Worm (Caenorhabditis elegans) whole organism, early embryonic: ENCODE measurements around the gene F57F5.3.

ENCODE experiments used
- B0310.2 ChIP-seq: sonication (generic microtip); optimal IDR thresholded peaks from 2 replicates; lab custom pipeline; 2016; ENCODE audit warnings: mild to moderate bottlenecking, missing genetic modification characterization, missing compliant biosample characterization
- F13C5.2 ChIP-seq: sonication (generic microtip); optimal IDR thresholded peaks from 2 replicates; lab custom pipeline; 2017; ENCODE audit warnings: mild to moderate bottlenecking, missing genetic modification characterization, inconsistent platforms, missing compliant biosample characterization
- aly-1 ChIP-seq: sonication (generic microtip); optimal IDR thresholded peaks from 2 replicates; lab custom pipeline; 2016; ENCODE audit warnings: missing genetic modification characterization, missing compliant biosample characterization
- ama-1 ChIP-seq: fragments of 150-350 bp; optimal IDR thresholded peaks from 2 replicates; lab custom pipeline; 2014
- ceh-13 ChIP-seq: fragments of 200-800 bp; sonication (Bioruptor generic); optimal IDR thresholded peaks from 2 replicates; lab custom pipeline; 2018; ENCODE audit warnings: mild to moderate bottlenecking, missing genetic modification characterization, missing compliant biosample characterization
- ceh-36 ChIP-seq: sonication (generic microtip); optimal IDR thresholded peaks from 2 replicates; lab custom pipeline; 2016; ENCODE audit warnings: missing genetic modification characterization, inconsistent platforms, missing compliant biosample characterization
- ets-7 ChIP-seq: sonication (generic microtip); optimal IDR thresholded peaks from 2 replicates; lab custom pipeline; 2016; ENCODE audit warnings: missing genotype, missing genetic modification characterization, missing compliant biosample characterization
- flt-1 ChIP-seq: fragments of 200-800 bp; sonication (Bioruptor generic); IDR thresholded peaks from 2 replicates; pipeline ENCODE4 v1.3.6; 2022; ENCODE audit warnings: missing genetic modification characterization, missing compliant biosample characterization
- hmbx-1 ChIP-seq: sonication (generic microtip); optimal IDR thresholded peaks from 2 replicates; lab custom pipeline; 2016; ENCODE audit warnings: mild to moderate bottlenecking, missing genetic modification characterization, missing compliant biosample characterization
- hmg-4 ChIP-seq: fragments of 200-800 bp; sonication (Bioruptor generic); optimal IDR thresholded peaks from 2 replicates; lab custom pipeline; 2018; ENCODE audit warnings: mild to moderate bottlenecking, missing genetic modification characterization, missing compliant biosample characterization
- hnd-1 ChIP-seq: sonication (generic microtip); optimal IDR thresholded peaks from 2 replicates; lab custom pipeline; 2016; ENCODE audit warnings: missing genetic modification characterization, missing compliant biosample characterization
- pes-1 ChIP-seq: fragments of 200-800 bp; sonication (Bioruptor generic); IDR thresholded peaks from 2 replicates; pipeline ENCODE4 v1.3.6; 2022; ENCODE audit warnings: missing genetic modification reagents, missing genetic modification characterization, missing compliant biosample characterization
- scrt-1 ChIP-seq: fragments of 200-800 bp; sonication (Bioruptor generic); IDR thresholded peaks from 2 replicates; pipeline ENCODE4 v1.3.6; 2022; ENCODE audit warnings: missing genetic modification characterization, missing compliant biosample characterization
- sea-1 ChIP-seq: fragments of 200-800 bp; sonication (Bioruptor generic); conservative IDR thresholded peaks from 2 replicates; pipeline ENCODE4 v1.3.6; 2022; ENCODE audit warnings: missing genetic modification characterization, missing compliant biosample characterization
- tbx-11 ChIP-seq: fragments of 200-800 bp; sonication (Bioruptor generic); IDR thresholded peaks from 2 replicates; pipeline ENCODE4 v1.3.6; 2022; ENCODE audit warnings: missing genetic modification characterization, missing compliant biosample characterization
- tbx-37 ChIP-seq: fragments of 200-800 bp; sonication (Bioruptor generic); conservative IDR thresholded peaks from 2 replicates; pipeline ENCODE4 v1.3.6; 2022; ENCODE audit warnings: missing genetic modification reagents, missing genetic modification characterization, missing compliant biosample characterization
- tra-4 ChIP-seq: sonication (generic microtip); optimal IDR thresholded peaks from 2 replicates; lab custom pipeline; 2017; ENCODE audit warnings: missing genetic modification characterization, missing compliant biosample characterization

F57F5.3 gene

DNA sequence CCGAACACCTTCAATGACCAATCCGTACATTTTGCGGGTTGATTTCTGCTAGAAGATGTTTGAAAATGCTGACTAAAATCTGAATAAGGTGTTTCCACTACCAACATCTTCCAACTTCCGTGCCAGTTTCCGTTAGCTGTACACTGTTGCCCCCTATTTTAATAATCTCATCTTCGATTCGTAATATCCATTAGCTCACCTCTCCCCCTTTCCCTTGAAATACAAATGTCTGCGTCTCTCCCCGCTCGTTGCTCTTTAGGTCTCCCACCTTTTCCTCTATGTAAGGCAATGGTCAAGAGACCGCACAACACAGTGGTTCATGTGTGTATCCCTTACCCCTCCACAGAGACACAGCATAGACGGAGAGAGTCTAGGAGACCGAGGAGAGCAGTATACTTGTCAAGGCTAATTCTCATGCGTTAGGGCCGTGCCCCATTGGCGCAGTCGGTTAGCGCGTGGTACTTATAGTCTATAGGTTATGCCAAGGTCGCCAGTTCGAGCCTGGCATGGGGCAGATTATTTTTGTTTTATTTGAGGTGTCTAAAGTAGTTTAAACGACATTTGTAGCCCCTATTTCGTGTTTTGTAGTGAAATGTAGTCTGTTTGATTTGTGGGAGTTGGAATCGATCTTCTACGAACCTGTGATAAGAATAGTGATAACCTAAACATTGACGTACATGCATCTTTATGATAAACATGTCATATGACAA lies 4.5 kb downstream of the F57F5.3 start, which contains the start of gene gcy-33:
Gene gcy-33, minus strand, starts transcription at position 51 of the 710 bp plus-strand sequence.
- TF ChIP-seq ceh-36 (tag; lab: Kevin White, UChicago) (peak; percentile 97), hnd-1 (tag; lab: Kevin White, UChicago) (peak; percentile 89), B0310.2 (tag; lab: Kevin White, UChicago) (peak; percentile 96), F13C5.2 (tag; lab: Kevin White, UChicago) (peak; percentile 97), ets-7 (peak; percentile 93), flt-1 (GFP tag; lab: Robert Waterston, UW) (peak; percentile 98), sea-1 (GFP tag; lab: Robert Waterston, UW) (peak; percentile 93), ama-1 (lab: Kevin White, UChicago) (no peak), scrt-1 (peak; percentile 98), hmg-4 (GFP tag; lab: Kevin White, UChicago) (peak; percentile 99), aly-1 (tag; lab: Kevin White, UChicago) (peak; percentile 98), ceh-13 (GFP tag; lab: Kevin White, UChicago) (peak; percentile 94), pes-1 (GFP tag; lab: Robert Waterston, UW) (peak; percentile 98), tbx-37 (GFP tag; lab: Robert Waterston, UW) (peak; percentile 98), tra-4 (peak; percentile 93), hmbx-1 (tag; lab: Kevin White, UChicago) (peak; percentile 89), tbx-11 (GFP tag; lab: Robert Waterston, UW) (peak; percentile 98)

ce11 chrV:11997403-11997802 lies 9.0 kb downstream of the F57F5.3 start:
- TF ChIP-seq tbx-37 (GFP tag; lab: Robert Waterston, UW) (no peak), hmbx-1 (tag; lab: Kevin White, UChicago) (no peak), ets-7 (no peak), ama-1 (lab: Kevin White, UChicago) (no peak)

DNA sequence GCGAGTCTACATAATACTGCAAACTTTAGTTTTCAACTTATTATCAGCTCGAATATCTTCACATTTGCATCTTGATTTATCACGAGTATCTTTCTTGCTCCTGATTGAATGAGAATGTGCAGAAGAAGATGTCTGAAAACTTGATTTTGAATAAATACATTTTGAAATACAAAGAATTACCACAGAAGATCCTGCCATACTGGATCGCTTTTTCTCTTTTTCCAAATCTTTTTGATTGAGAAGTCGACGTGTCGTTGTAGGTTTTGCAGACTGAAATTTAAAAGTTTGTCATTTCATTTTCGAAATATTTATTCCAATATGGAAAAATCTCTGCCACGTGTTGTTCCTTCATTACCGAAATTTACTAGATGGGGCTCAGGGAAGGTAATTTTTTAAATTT lies 10.5 kb downstream of the F57F5.3 start, which contains the start of gene C52E4.12:
Gene C52E4.12, plus strand, starts transcription at position 301 of the 400 bp plus-strand sequence.
- TF ChIP-seq sea-1 (GFP tag; lab: Robert Waterston, UW) = no peak
- no peak for TF ChIP-seq ama-1 (lab: Kevin White, UChicago)
- no peak for TF ChIP-seq ceh-36 (tag; lab: Kevin White, UChicago)
- TF ChIP-seq B0310.2 (tag; lab: Kevin White, UChicago) = no peak
- TF ChIP-seq flt-1 (GFP tag; lab: Robert Waterston, UW) = no peak
- no peak for TF ChIP-seq pes-1 (GFP tag; lab: Robert Waterston, UW)
- TF ChIP-seq hnd-1 (tag; lab: Kevin White, UChicago) = no peak
- no peak for TF ChIP-seq ets-7

- no peak for TF ChIP-seq hnd-1 (tag; lab: Kevin White, UChicago)
- no peak for TF ChIP-seq hmg-4 (GFP tag; lab: Kevin White, UChicago)
- no peak for TF ChIP-seq F13C5.2 (tag; lab: Kevin White, UChicago)
Observed at ce11 chrV:11993706-11994345, 12.6 kb downstream of the F57F5.3 start, which contains the start of the genes cyl-1 and C52E4.7. cyl-1 (minus strand) TSS chrV:11993723. C52E4.7 (plus strand) TSS chrV:11994295.

DNA sequence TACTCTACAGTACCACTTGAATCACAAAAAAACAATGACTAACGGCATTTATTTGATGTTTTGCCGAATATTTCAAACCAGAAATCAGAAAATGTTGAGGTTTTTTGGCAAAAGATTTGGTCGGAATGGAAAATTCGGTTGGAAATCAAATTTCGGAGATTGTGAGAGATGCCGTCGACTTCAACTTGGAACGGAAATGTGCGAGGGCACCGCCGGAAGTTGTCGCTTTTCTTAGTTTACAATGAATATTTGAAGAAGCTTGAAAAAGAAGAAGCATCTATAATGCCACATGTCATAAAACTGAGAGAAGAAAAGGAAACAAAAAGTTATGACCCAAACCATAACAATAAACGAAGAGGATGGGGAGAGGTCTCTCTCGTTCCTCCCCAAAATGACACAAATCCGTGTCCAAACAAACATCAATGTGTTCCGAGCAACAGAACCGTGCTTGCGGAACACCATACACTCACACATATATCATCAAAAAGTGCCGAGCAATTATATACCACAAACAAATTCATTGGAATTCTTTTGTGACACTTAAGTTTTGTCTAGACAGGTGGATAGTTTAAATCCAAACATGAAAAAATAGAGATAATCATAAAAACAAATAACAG lies 15.8 kb downstream of the F57F5.3 start:
- TF ChIP-seq ets-7 (no peak), hnd-1 (tag; lab: Kevin White, UChicago) (no peak), tra-4 (no peak), ama-1 (lab: Kevin White, UChicago) (no peak), F13C5.2 (tag; lab: Kevin White, UChicago) (no peak), hmbx-1 (tag; lab: Kevin White, UChicago) (no peak), hmg-4 (GFP tag; lab: Kevin White, UChicago) (no peak), aly-1 (tag; lab: Kevin White, UChicago) (no peak), scrt-1 (no peak), tbx-11 (GFP tag; lab: Robert Waterston, UW) (no peak), tbx-37 (GFP tag; lab: Robert Waterston, UW) (no peak), ceh-13 (GFP tag; lab: Kevin White, UChicago) (no peak), sea-1 (GFP tag; lab: Robert Waterston, UW) (no peak), B0310.2 (tag; lab: Kevin White, UChicago) (no peak), ceh-36 (tag; lab: Kevin White, UChicago) (no peak)

DNA sequence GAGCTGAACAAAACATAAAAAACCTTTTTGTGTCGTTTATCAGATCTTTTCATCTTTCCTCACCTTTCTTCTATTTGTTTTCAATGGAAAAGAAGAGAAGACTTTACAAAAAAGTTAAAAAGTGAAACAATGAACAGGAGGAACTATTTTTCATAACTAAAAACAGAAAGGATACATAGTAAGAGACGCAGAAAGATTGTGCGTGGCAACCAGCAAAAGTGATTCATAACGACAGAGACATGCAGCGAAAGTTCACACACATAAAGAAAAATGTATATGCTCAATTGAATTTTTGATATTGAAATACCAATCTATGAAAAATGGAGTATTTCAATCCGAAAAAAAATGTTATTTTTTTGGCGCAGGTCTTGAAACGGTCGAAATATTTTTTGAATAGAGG lies 16.5 kb downstream of the F57F5.3 start:
- TF ChIP-seq flt-1 (GFP tag; lab: Robert Waterston, UW) (no peak), pes-1 (GFP tag; lab: Robert Waterston, UW) (no peak), tbx-37 (GFP tag; lab: Robert Waterston, UW) (no peak), B0310.2 (tag; lab: Kevin White, UChicago) (no peak), tbx-11 (GFP tag; lab: Robert Waterston, UW) (no peak), ets-7 (no peak), hmg-4 (GFP tag; lab: Kevin White, UChicago) (no peak), ceh-36 (tag; lab: Kevin White, UChicago) (no peak), hmbx-1 (tag; lab: Kevin White, UChicago) (no peak), F13C5.2 (tag; lab: Kevin White, UChicago) (no peak), hnd-1 (tag; lab: Kevin White, UChicago) (no peak), ceh-13 (GFP tag; lab: Kevin White, UChicago) (no peak)
